Fruit fly (Drosophila melanogaster) whole organism, embryonic: ENCODE data around the gene Prx4.

Experiments
- Antp ChIP-seq: fragments of 200-800 bp; sonication (Bioruptor generic); optimal IDR thresholded peaks from 3 replicates; lab custom pipeline; 2016; ENCODE audit warnings: missing biosample characterization, missing genetic modification characterization
- B-H1 ChIP-seq: fragments of 200-800 bp; sonication (Bioruptor generic); IDR thresholded peaks from 3 replicates; pipeline ENCODE4 v1.3.6; 2022; ENCODE audit warnings: missing biosample characterization, missing genetic modification characterization
- CG1024 ChIP-seq: fragments of 200-800 bp; sonication (Bioruptor generic); IDR thresholded peaks from 2 replicates; pipeline ENCODE4 v1.3.6; 2022; ENCODE audit warnings: missing biosample characterization, missing genetic modification characterization
- CG10565 ChIP-seq: fragments of 200-800 bp; sonication (Bioruptor generic); optimal IDR thresholded peaks from 3 replicates; lab custom pipeline; 2016; ENCODE audit warnings: missing biosample characterization, mild to moderate bottlenecking, missing genetic modification characterization
- CG12236 ChIP-seq: fragments of 200-800 bp; sonication (Bioruptor generic); optimal IDR thresholded peaks from 2 replicates; lab custom pipeline; 2016; ENCODE audit warnings: missing biosample characterization, missing genetic modification characterization
- CG13894 ChIP-seq: fragments of 200-800 bp; sonication (Bioruptor generic); optimal IDR thresholded peaks from 3 replicates; lab custom pipeline; 2018; ENCODE audit warnings: missing biosample characterization, mild to moderate bottlenecking, missing genetic modification characterization, moderate library complexity
- CG14441 ChIP-seq: fragments of 200-800 bp; sonication (Bioruptor generic); IDR thresholded peaks from 2 replicates; pipeline ENCODE4 v1.3.6; 2022; ENCODE audit warnings: missing biosample characterization, missing genetic modification characterization
- CG1603 ChIP-seq: fragments of 200-800 bp; sonication (Bioruptor generic); optimal IDR thresholded peaks from 2 replicates; lab custom pipeline; 2019; ENCODE audit warnings: missing biosample characterization, mild to moderate bottlenecking, missing genetic modification characterization, moderate library complexity
- CG1647 ChIP-seq: fragments of 200-800 bp; sonication (Bioruptor generic); optimal IDR thresholded peaks from 3 replicates; lab custom pipeline; 2016; ENCODE audit warnings: missing biosample characterization, missing genetic modification characterization
- CG16815 ChIP-seq: fragments of 200-800 bp; sonication (Bioruptor generic); optimal IDR thresholded peaks from 3 replicates; lab custom pipeline; 2017; ENCODE audit warnings: missing biosample characterization, mild to moderate bottlenecking, missing genetic modification characterization
- CG17328 ChIP-seq: fragments of 200-800 bp; sonication (Bioruptor generic); IDR thresholded peaks from 2 replicates; pipeline ENCODE4 v1.3.6; 2022; ENCODE audit warnings: missing biosample characterization, missing genetic modification characterization
- CG18011 ChIP-seq: fragments of 200-800 bp; sonication (Bioruptor generic); optimal IDR thresholded peaks from 2 replicates; lab custom pipeline; 2017; ENCODE audit warnings: missing biosample characterization, missing genetic modification characterization, mild to moderate bottlenecking, moderate library complexity, missing genotype
- CG2129 ChIP-seq: fragments of 200-800 bp; sonication (Bioruptor generic); IDR thresholded peaks from 2 replicates; pipeline ENCODE4 v1.3.6; 2022; ENCODE audit warnings: missing biosample characterization, missing genetic modification characterization; ENCODE audit not compliant: partially characterized antibody
- CG2875 ChIP-seq: fragments of 200-800 bp; sonication (Bioruptor generic); optimal IDR thresholded peaks from 2 replicates; lab custom pipeline; 2017; ENCODE audit warnings: missing biosample characterization, mild to moderate bottlenecking, missing genetic modification characterization, missing genetic modification reagents
- CG6254 ChIP-seq: fragments of 200-800 bp; sonication (Bioruptor generic); optimal IDR thresholded peaks from 3 replicates; lab custom pipeline; 2017; ENCODE audit warnings: mild to moderate bottlenecking, missing biosample characterization, missing genetic modification reagents, missing genetic modification characterization
- CG6791 ChIP-seq: fragments of 200-800 bp; sonication (Bioruptor generic); IDR thresholded peaks from 3 replicates; pipeline ENCODE4 v1.3.6; 2022; ENCODE audit warnings: missing biosample characterization, missing genetic modification characterization; ENCODE audit not compliant: partially characterized antibody
- Chrac-16 ChIP-seq: fragments of 200-800 bp; sonication (Bioruptor generic); optimal IDR thresholded peaks from 3 replicates; lab custom pipeline; 2016; ENCODE audit warnings: missing biosample characterization, missing genetic modification characterization
- Dfd ChIP-seq, 2 experiments: fragments of >200 bp; optimal IDR thresholded peaks; 2 replicates each; lab custom pipeline; 2017; ENCODE audit warnings: missing biosample characterization in 2 of 2, missing genetic modification characterization in 2 of 2
- Dip2 ChIP-seq: fragments of 200-800 bp; sonication (Bioruptor generic); IDR thresholded peaks from 2 replicates; pipeline ENCODE4 v1.3.6; 2022; ENCODE audit warnings: missing biosample characterization, missing genetic modification characterization
- Elba2 ChIP-seq: fragments of 200-800 bp; sonication (Bioruptor generic); optimal IDR thresholded peaks from 3 replicates; lab custom pipeline; 2016; ENCODE audit warnings: missing biosample characterization, missing genetic modification characterization
- H15 ChIP-seq: fragments of 200-800 bp; sonication (Bioruptor generic); IDR thresholded peaks from 3 replicates; pipeline ENCODE4 v1.3.6; 2022; ENCODE audit warnings: missing biosample characterization, missing genetic modification characterization
- HLH3B ChIP-seq: fragments of 200-800 bp; sonication (Bioruptor generic); IDR thresholded peaks from 2 replicates; pipeline ENCODE4 v1.3.6; 2022; ENCODE audit warnings: missing biosample characterization, missing genetic modification characterization
- HmgD ChIP-seq: fragments of 200-800 bp; sonication (Bioruptor generic); optimal IDR thresholded peaks from 3 replicates; lab custom pipeline; 2016; ENCODE audit warnings: missing biosample characterization, missing genetic modification characterization
- Hmr ChIP-seq: fragments of 200-800 bp; sonication (Bioruptor generic); optimal IDR thresholded peaks from 3 replicates; lab custom pipeline; 2017; ENCODE audit warnings: mild to moderate bottlenecking, missing biosample characterization, missing genetic modification reagents, missing genetic modification characterization
- Hr51 ChIP-seq, 2 experiments: fragments of 200-800 bp; sonication (Bioruptor generic); optimal IDR thresholded peaks; 2 replicates in 1 of 2; 3 replicates in 1 of 2; lab custom pipeline; 2016 to 2018; ENCODE audit warnings: missing biosample characterization in 2 of 2, missing genetic modification characterization in 2 of 2, mild to moderate bottlenecking in 1 of 2, moderate library complexity in 1 of 2
- Mad ChIP-seq: fragments of 200-800 bp; sonication (Bioruptor generic); optimal IDR thresholded peaks from 2 replicates; lab custom pipeline; 2016; ENCODE audit warnings: missing biosample characterization, missing genetic modification characterization
- NC2α ChIP-seq: fragments of 200-800 bp; sonication (Bioruptor generic); optimal IDR thresholded peaks from 2 replicates; lab custom pipeline; 2016; ENCODE audit warnings: missing biosample characterization, missing genetic modification characterization
- NFAT ChIP-seq: fragments of 200-800 bp; sonication (Bioruptor generic); IDR thresholded peaks from 2 replicates; pipeline ENCODE4 v1.3.6; 2022; ENCODE audit warnings: missing biosample characterization, missing genetic modification characterization
- Scr ChIP-seq: fragments of 200-800 bp; sonication (Bioruptor generic); IDR thresholded peaks from 2 replicates; pipeline ENCODE4 v1.3.6; 2022; ENCODE audit warnings: missing biosample characterization, missing genetic modification characterization; ENCODE audit not compliant: partially characterized antibody
- Usf ChIP-seq: fragments of 200-800 bp; sonication (Bioruptor generic); optimal IDR thresholded peaks from 2 replicates; lab custom pipeline; 2017; ENCODE audit warnings: missing genotype, missing biosample characterization, missing genetic modification characterization
- ase ChIP-seq: fragments of 200-800 bp; sonication (Bioruptor generic); IDR thresholded peaks from 3 replicates; pipeline ENCODE4 v1.3.6; 2022; ENCODE audit warnings: missing biosample characterization, missing genetic modification characterization
- az2 ChIP-seq: fragments of 200-800 bp; sonication (Bioruptor generic); optimal IDR thresholded peaks from 3 replicates; lab custom pipeline; 2016; ENCODE audit warnings: missing biosample characterization, missing genetic modification characterization
- bcd ChIP-seq: fragments of 200-800 bp; sonication (Bioruptor generic); optimal IDR thresholded peaks from 2 replicates; lab custom pipeline; 2017; ENCODE audit warnings: missing biosample characterization, mild to moderate bottlenecking, missing genetic modification characterization
- caup ChIP-seq: fragments of 200-800 bp; sonication (Bioruptor generic); optimal IDR thresholded peaks from 3 replicates; lab custom pipeline; 2017; ENCODE audit warnings: missing biosample characterization, mild to moderate bottlenecking, missing genetic modification characterization, moderate library complexity; ENCODE audit not compliant: severe bottlenecking
- grau ChIP-seq: fragments of 200-800 bp; optimal IDR thresholded peaks from 3 replicates; lab custom pipeline; 2019; ENCODE audit warnings: missing biosample characterization, mild to moderate bottlenecking, missing genetic modification characterization, moderate library complexity
- lbe ChIP-seq: fragments of 200-800 bp; sonication (Bioruptor generic); optimal IDR thresholded peaks from 2 replicates; lab custom pipeline; 2016; ENCODE audit warnings: missing biosample characterization, mild to moderate bottlenecking, missing genetic modification characterization
- mirr ChIP-seq: fragments of 200-800 bp; sonication (Bioruptor generic); optimal IDR thresholded peaks from 3 replicates; lab custom pipeline; 2018; ENCODE audit warnings: missing biosample characterization, mild to moderate bottlenecking, missing genetic modification characterization
- onecut ChIP-seq: fragments of 200-800 bp; sonication (Bioruptor generic); IDR thresholded peaks from 2 replicates; pipeline ENCODE4 v1.3.6; 2022; ENCODE audit warnings: missing biosample characterization, missing genetic modification characterization
- pan ChIP-seq, 4 experiments: fragments of >200 bp in 3 of 4; fragments of 200-800 bp in 1 of 4; sonication (Bioruptor generic) in 1 of 4; optimal IDR thresholded peaks in 3 of 4; IDR thresholded peaks in 1 of 4; 2 replicates each; pipeline versions ENCODE4 v1.3.6 to Lab custom; 2017 to 2022; ENCODE audit warnings: missing biosample characterization in 2 of 4, missing genetic modification characterization in 2 of 4, mixed read lengths in 1 of 4
- pnt ChIP-seq: fragments of 200-800 bp; sonication (Bioruptor generic); optimal IDR thresholded peaks from 3 replicates; lab custom pipeline; 2016; ENCODE audit warnings: missing biosample characterization, missing genetic modification characterization
- sc ChIP-seq, 3 experiments: fragments of >200 bp in 2 of 3; fragments of 200-800 bp in 1 of 3; sonication (Bioruptor generic) in 1 of 3; optimal IDR thresholded peaks; 2 replicates in 2 of 3; 3 replicates in 1 of 3; lab custom pipeline; 2017; ENCODE audit warnings: mild to moderate bottlenecking in 1 of 3, missing biosample characterization in 1 of 3, missing genetic modification characterization in 1 of 3, missing genetic modification reagents in 1 of 3
- sd ChIP-seq: fragments of 200-800 bp; sonication (Bioruptor generic); optimal IDR thresholded peaks from 3 replicates; lab custom pipeline; 2018; ENCODE audit warnings: missing biosample characterization, mild to moderate bottlenecking, missing genetic modification characterization, moderate library complexity
- slbo ChIP-seq: fragments of 200-800 bp; sonication (Bioruptor generic); IDR thresholded peaks from 2 replicates; pipeline ENCODE4 v1.3.6; 2022; ENCODE audit warnings: missing biosample characterization, missing genetic modification characterization
- tap ChIP-seq: fragments of 200-800 bp; optimal IDR thresholded peaks from 3 replicates; lab custom pipeline; 2019; ENCODE audit warnings: missing biosample characterization, mild to moderate bottlenecking, missing genetic modification characterization, moderate library complexity
- tna ChIP-seq: fragments of 200-800 bp; sonication (Bioruptor generic); IDR thresholded peaks from 2 replicates; pipeline ENCODE4 v1.3.6; 2022; ENCODE audit warnings: missing biosample characterization, missing genetic modification characterization; ENCODE audit not compliant: partially characterized antibody
- wdn ChIP-seq: fragments of 200-800 bp; sonication (Bioruptor generic); IDR thresholded peaks from 2 replicates; pipeline ENCODE4 v1.3.6; 2022; ENCODE audit warnings: missing biosample characterization, missing genetic modification characterization

The Prx4 gene

DNA sequence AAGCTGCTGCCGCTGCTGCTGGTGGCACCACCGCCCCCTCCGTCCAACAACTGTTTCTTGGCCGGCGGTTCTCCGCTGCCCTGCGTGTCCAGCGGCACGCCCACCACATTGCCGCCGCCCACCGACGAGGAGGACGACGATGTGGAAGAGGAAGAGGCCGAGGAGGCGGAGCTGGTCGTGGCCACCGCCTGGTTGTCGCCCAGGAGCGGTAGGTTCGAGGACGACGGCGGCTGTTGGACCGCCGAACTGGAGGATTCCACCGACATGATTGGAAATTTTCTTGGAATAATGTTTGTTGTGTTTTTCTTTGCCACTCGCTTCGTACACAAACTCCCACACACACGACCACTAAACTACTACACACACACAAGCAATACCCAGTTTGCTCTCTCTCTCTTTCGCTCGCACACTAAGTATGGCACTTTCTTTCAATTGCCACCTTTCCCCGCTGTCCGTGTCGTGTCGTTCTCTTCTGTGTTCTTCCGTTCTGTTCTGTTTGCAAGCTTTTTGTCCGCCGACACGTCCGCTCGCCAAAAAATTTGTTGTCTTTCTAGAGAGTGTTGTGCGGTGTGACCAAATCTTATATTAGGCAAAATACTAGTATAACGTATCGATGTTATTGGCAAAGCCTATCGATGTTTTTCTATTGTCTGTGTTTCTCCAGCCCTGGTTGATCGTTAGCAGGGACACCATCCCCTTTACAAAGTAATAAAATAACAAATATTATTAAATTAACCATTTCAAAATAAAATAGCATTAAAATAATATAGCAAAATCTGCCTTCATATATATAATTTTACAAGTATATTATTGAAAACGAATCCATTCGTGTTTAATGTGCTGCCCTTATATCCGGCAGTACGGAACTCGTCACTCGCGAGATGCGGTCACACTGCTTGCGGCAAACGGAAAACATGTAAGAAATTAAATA, 28.4 kb downstream of the Prx4 start, which contains the start of the genes CG32486 and PAN3 (continued):
- TF ChIP-seq caup (GFP tag; lab: Kevin White, UChicago) (peak; percentile 75), HmgD (GFP tag; lab: Kevin White, UChicago) (peak; percentile 35), CG6254 (GFP tag; lab: Kevin White, UChicago) (no peak), Elba2 (GFP tag; lab: Kevin White, UChicago) (peak; percentile 1), H15 (no peak), HLH3B (GFP tag; lab: Robert Waterston, UW) (peak; percentile 19; the same call in 1 of the 2 replicates), CG1024 (GFP tag; lab: Robert Waterston, UW) (peak; percentile 52; the same call in 1 of the 2 replicates), CG14441 (0 out of 2 replicates have a peak, but pooled peaks have one; percentile 18), Dip2 (GFP tag; lab: Robert Waterston, UW) (no peak), B-H1 (peak; percentile 20; the same call in 1 of the 3 replicates), lbe (GFP tag; lab: Kevin White, UChicago) (peak; percentile 47), az2 (GFP tag; lab: Kevin White, UChicago) (no peak), Chrac-16 (GFP tag; lab: Kevin White, UChicago) (no peak), Dfd (GFP tag; optimal IDR thresholded peaks at IDR 0.05; lab: Kevin White, UChicago) (no peak), Hmr (GFP tag; lab: Kevin White, UChicago) (peak; percentile 82), CG2129 (GFP tag; lab: Robert Waterston, UW) (peak; percentile 71), CG16815 (no peak), CG2875 (GFP tag; lab: Kevin White, UChicago) (peak; percentile 40), Hr51 (GFP tag; optimal IDR thresholded peaks at IDR 0.05; lab: Kevin White, UChicago) (peak in 1 of 2 experiments; percentile 3), CG12236 (GFP tag; lab: Kevin White, UChicago) (no peak), Antp (GFP tag; lab: Kevin White, UChicago) (peak; percentile 39), NFAT (GFP tag; lab: Robert Waterston, UW) (peak; percentile 76), CG17328 (GFP tag; lab: Robert Waterston, UW) (peak; percentile 53), slbo (no peak; the same call in 1 of the 2 replicates), CG10565 (GFP tag; lab: Kevin White, UChicago) (no peak), CG13894 (peak; percentile 87), onecut (peak; percentile 67), bcd (peak; percentile 45), tna (GFP tag; lab: Robert Waterston, UW) (peak; percentile 56), mirr (GFP tag; lab: Kevin White, UChicago) (peak; percentile 82), Scr (GFP tag; lab: Robert Waterston, UW) (peak; percentile 86), Usf (GFP tag; lab: Kevin White, UChicago) (no peak), sd (peak; percentile 39), CG1603 (peak; percentile 53), CG1647 (GFP tag; lab: Kevin White, UChicago) (peak; percentile 38), pan (optimal IDR thresholded peaks at IDR 0.05; lab: Kevin White, UChicago) (no peak), pan (GFP tag; optimal IDR thresholded peaks at IDR 0.05 in 1 of 2, IDR thresholded peaks at IDR 0.05 in 1 of 2) (no peak), NC2α (GFP tag; lab: Kevin White, UChicago) (no peak), wdn (GFP tag; lab: Robert Waterston, UW) (no peak), CG18011 (GFP tag; lab: Kevin White, UChicago) (peak; percentile 3), sc (optimal IDR thresholded peaks at IDR 0.05; lab: Kevin White, UChicago) (no peak), sc (GFP tag; optimal IDR thresholded peaks at IDR 0.05; lab: Kevin White, UChicago) (no peak), pnt (GFP tag; lab: Kevin White, UChicago) (no peak), Mad (no peak), ase (GFP tag; lab: Robert Waterston, UW) (no peak), grau (tag; lab: Kevin White, UChicago) (peak; percentile 56), tap (peak; percentile 52), CG6791 (GFP tag; lab: Robert Waterston, UW) (peak; percentile 83)
